Fruit fly (Drosophila melanogaster): ENCODE measurements around the gene CG5521.

DNA sequence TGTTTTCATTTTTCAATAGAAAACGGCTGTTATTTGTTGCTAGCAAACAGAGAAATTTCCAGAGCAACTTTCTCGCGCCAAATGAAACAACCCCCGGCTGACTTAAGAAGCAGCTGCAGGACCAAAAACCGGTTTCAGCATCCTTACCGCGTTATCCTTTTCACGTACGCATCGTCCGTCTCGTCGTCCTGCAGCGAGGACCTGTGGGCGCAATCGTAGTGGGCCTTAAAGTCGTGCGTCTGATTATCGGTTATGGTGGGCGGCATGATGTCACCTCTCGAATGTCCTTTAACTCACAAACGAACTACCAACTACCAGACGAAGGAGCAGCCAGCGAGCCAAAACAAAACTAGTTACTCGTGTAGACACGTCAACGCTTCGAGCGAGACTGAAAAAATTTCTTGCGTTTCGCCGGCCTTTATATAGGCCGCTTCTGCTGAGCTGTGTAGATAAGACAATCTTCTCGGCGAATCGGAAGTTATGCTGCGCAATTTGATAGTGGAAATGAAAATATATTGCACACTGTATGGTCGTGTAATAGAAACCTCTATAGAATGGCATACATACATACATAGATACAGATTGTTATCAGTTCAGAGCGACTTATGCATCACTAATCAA is 13.8 kb upstream of the CG5521 start:
- TF ChIP-seq CG17806 (tag; optimal IDR thresholded peaks at IDR 0.05) (no peak), CG4496 (GFP tag; IDR thresholded peaks at IDR 0.05) (no peak), Pif1A (GFP tag; optimal IDR thresholded peaks at IDR 0.05) (no peak), CG34367 (tag; optimal IDR thresholded peaks at IDR 0.05) (no peak)

All from whole organism, pupa.